Worm (Caenorhabditis elegans): ENCODE measurements around the gene Y4C6B.7.

DNA sequence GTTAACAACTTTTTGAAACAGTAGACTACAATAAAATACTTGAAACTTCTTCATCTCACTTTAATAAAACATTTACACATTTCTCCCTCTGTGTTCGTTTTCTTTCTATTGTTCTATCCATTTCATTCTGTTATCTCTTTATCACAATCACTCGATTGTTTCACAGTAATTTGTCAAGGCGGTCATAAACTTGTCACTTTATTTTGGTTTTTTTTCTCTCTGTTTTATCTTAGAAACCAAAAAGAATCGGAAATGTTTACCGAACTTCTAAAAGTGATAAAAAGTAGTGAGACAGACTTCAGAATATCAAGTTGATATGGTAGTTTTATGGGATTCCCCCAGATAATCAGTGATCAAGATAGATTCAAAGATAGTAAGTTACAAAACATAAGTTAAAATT is 14.0 kb downstream of the Y4C6B.7 start, which contains the start of gene Y4C6B.2:
- TF ChIP-seq elt-3 (tag; optimal IDR thresholded peaks at IDR 0.05) (peak in 1 of 3 experiments; percentile 24), ztf-4 (tag; optimal IDR thresholded peaks at IDR 0.05) (no peak), egl-27 (tag; optimal IDR thresholded peaks at IDR 0.05) (no peak)
